Worm (Caenorhabditis elegans) whole organism, late embryonic: ENCODE measurements around the gene F59D6.1.

Source experiments
- C08G9.2 ChIP-seq: sonication (generic microtip); optimal IDR thresholded peaks from 2 replicates; lab custom pipeline; 2016; ENCODE audit warnings: mild to moderate bottlenecking, missing genetic modification characterization, moderate library complexity, missing compliant biosample characterization
- F13H6.1 ChIP-seq: sonication (generic microtip); optimal IDR thresholded peaks from 2 replicates; lab custom pipeline; 2016; ENCODE audit warnings: missing genetic modification characterization, missing compliant biosample characterization
- K02D7.2 ChIP-seq: sonication (generic microtip); optimal IDR thresholded peaks from 2 replicates; lab custom pipeline; 2017; ENCODE audit warnings: mild to moderate bottlenecking, missing genetic modification characterization, missing compliant biosample characterization
- K09A11.1 ChIP-seq: sonication (generic microtip); optimal IDR thresholded peaks from 2 replicates; lab custom pipeline; 2017; ENCODE audit warnings: antibody characterized with exemption, mild to moderate bottlenecking, missing genetic modification characterization, missing compliant biosample characterization; ENCODE audit not compliant: insufficient read depth
- Y22D7AL.16 ChIP-seq: sonication (generic microtip); optimal IDR thresholded peaks from 2 replicates; lab custom pipeline; 2016; ENCODE audit warnings: missing genetic modification characterization, missing compliant biosample characterization
- ahr-1 ChIP-seq: sonication (generic microtip); optimal IDR thresholded peaks from 2 replicates; lab custom pipeline; 2016; ENCODE audit warnings: missing genetic modification characterization, missing compliant biosample characterization
- ceh-19 ChIP-seq: fragments of 200-800 bp; sonication (Bioruptor generic); optimal IDR thresholded peaks from 2 replicates; lab custom pipeline; 2018; ENCODE audit warnings: mild to moderate bottlenecking, missing genetic modification characterization, missing compliant biosample characterization
- ceh-45 ChIP-seq: fragments of 200-800 bp; sonication (Bioruptor generic); IDR thresholded peaks from 2 replicates; pipeline ENCODE4 v1.3.6; 2022; ENCODE audit warnings: missing genetic modification reagents, missing genetic modification characterization, missing compliant biosample characterization
- ceh-48 ChIP-seq: sonication (generic microtip); optimal IDR thresholded peaks from 2 replicates; lab custom pipeline; 2016; ENCODE audit warnings: missing genetic modification characterization, inconsistent platforms, missing compliant biosample characterization
- ceh-6 ChIP-seq: fragments of 200-800 bp; sonication (Bioruptor generic); optimal IDR thresholded peaks from 2 replicates; lab custom pipeline; 2018; ENCODE audit warnings: mild to moderate bottlenecking, missing genetic modification characterization, missing compliant biosample characterization
- ceh-9 ChIP-seq: sonication (generic microtip); optimal IDR thresholded peaks from 2 replicates; lab custom pipeline; 2016; ENCODE audit warnings: mild to moderate bottlenecking, missing genetic modification characterization, inconsistent platforms, missing compliant biosample characterization
- dmd-4 ChIP-seq: sonication (generic microtip); optimal IDR thresholded peaks from 2 replicates; lab custom pipeline; 2016; ENCODE audit warnings: borderline replicate concordance, missing genetic modification characterization, missing compliant biosample characterization
- elt-2 ChIP-seq: sonication (generic microtip); optimal IDR thresholded peaks from 2 replicates; lab custom pipeline; 2016; ENCODE audit warnings: missing genetic modification reagents, missing genetic modification characterization, missing compliant biosample characterization
- elt-4 ChIP-seq: sonication (generic microtip); optimal IDR thresholded peaks from 2 replicates; lab custom pipeline; 2016; ENCODE audit warnings: missing genetic modification characterization, missing compliant biosample characterization
- eyg-1 ChIP-seq: sonication (generic microtip); optimal IDR thresholded peaks from 2 replicates; lab custom pipeline; 2016; ENCODE audit warnings: missing genotype, missing genetic modification characterization, missing compliant biosample characterization
- fkh-10 ChIP-seq: fragments of 150-350 bp; optimal IDR thresholded peaks from 2 replicates; lab custom pipeline; 2014; ENCODE audit warnings: missing biosample characterization, missing genetic modification reagents, missing genetic modification characterization
- fkh-6 ChIP-seq: sonication (generic microtip); optimal IDR thresholded peaks from 2 replicates; lab custom pipeline; 2016; ENCODE audit warnings: missing genetic modification characterization, missing compliant biosample characterization
- hlh-15 ChIP-seq: sonication (generic microtip); optimal IDR thresholded peaks from 2 replicates; lab custom pipeline; 2016; ENCODE audit warnings: missing genetic modification characterization, missing compliant biosample characterization
- lin-11 ChIP-seq: fragments of 200-800 bp; sonication (Bioruptor generic); optimal IDR thresholded peaks from 2 replicates; lab custom pipeline; 2018; ENCODE audit warnings: mild to moderate bottlenecking, missing genetic modification characterization, missing compliant biosample characterization
- madf-2 ChIP-seq: sonication (generic microtip); optimal IDR thresholded peaks from 2 replicates; lab custom pipeline; 2017; ENCODE audit warnings: missing genetic modification characterization, missing compliant biosample characterization
- mec-3 ChIP-seq: sonication (generic microtip); optimal IDR thresholded peaks from 2 replicates; lab custom pipeline; 2016; ENCODE audit warnings: borderline replicate concordance, missing genetic modification characterization, missing compliant biosample characterization
- nfya-1 ChIP-seq: sonication (generic microtip); optimal IDR thresholded peaks from 2 replicates; lab custom pipeline; 2017; ENCODE audit warnings: missing genetic modification characterization, mild to moderate bottlenecking, missing compliant biosample characterization, antibody characterized with exemption, moderate library complexity
- nhr-232 ChIP-seq: sonication (generic microtip); optimal IDR thresholded peaks from 2 replicates; lab custom pipeline; 2016; ENCODE audit warnings: missing genetic modification characterization, missing compliant biosample characterization
- npax-4 ChIP-seq: sonication (generic microtip); optimal IDR thresholded peaks from 2 replicates; lab custom pipeline; 2016; ENCODE audit warnings: missing genetic modification characterization, missing compliant biosample characterization
- pag-3 ChIP-seq: sonication (generic microtip); optimal IDR thresholded peaks from 2 replicates; lab custom pipeline; 2016; ENCODE audit warnings: missing compliant biosample characterization, missing genetic modification characterization, borderline replicate concordance
- pha-4 ChIP-seq: fragments of 150-350 bp; optimal IDR thresholded peaks from 2 replicates; lab custom pipeline; 2018; ENCODE audit warnings: missing biosample characterization, missing genetic modification reagents, missing genetic modification characterization
- pros-1 ChIP-seq: fragments of 150-350 bp; optimal IDR thresholded peaks from 2 replicates; lab custom pipeline; 2014; ENCODE audit warnings: missing biosample characterization, missing genetic modification reagents, missing genetic modification characterization
- ref-2 ChIP-seq: sonication (generic microtip); optimal IDR thresholded peaks from 2 replicates; lab custom pipeline; 2016; ENCODE audit warnings: missing genetic modification characterization, missing compliant biosample characterization
- rnt-1 ChIP-seq: sonication (generic microtip); optimal IDR thresholded peaks from 2 replicates; lab custom pipeline; 2016; ENCODE audit warnings: missing genetic modification characterization, missing compliant biosample characterization
- sdc-2 ChIP-seq: sonication (generic microtip); optimal IDR thresholded peaks from 2 replicates; lab custom pipeline; 2016; ENCODE audit warnings: missing genotype, missing genetic modification characterization, missing compliant biosample characterization
- sox-4 ChIP-seq: sonication (generic microtip); optimal IDR thresholded peaks from 2 replicates; lab custom pipeline; 2017; ENCODE audit warnings: mild to moderate bottlenecking, missing genetic modification characterization, inconsistent platforms, missing compliant biosample characterization
- tbx-2 ChIP-seq: sonication (generic microtip); optimal IDR thresholded peaks from 2 replicates; lab custom pipeline; 2016; ENCODE audit warnings: missing genetic modification characterization, missing compliant biosample characterization
- tbx-7 ChIP-seq: sonication (generic microtip); optimal IDR thresholded peaks from 2 replicates; lab custom pipeline; 2016; ENCODE audit warnings: missing genotype, missing genetic modification characterization, missing compliant biosample characterization
- unc-86 ChIP-seq: sonication (generic microtip); optimal IDR thresholded peaks from 2 replicates; lab custom pipeline; 2016; ENCODE audit warnings: missing genetic modification characterization, missing compliant biosample characterization
- zip-5 ChIP-seq: sonication (generic microtip); optimal IDR thresholded peaks from 2 replicates; lab custom pipeline; 2016; ENCODE audit warnings: missing genetic modification characterization, missing compliant biosample characterization
- ztf-16 ChIP-seq: sonication (generic microtip); optimal IDR thresholded peaks from 2 replicates; lab custom pipeline; 2017; ENCODE audit warnings: missing genetic modification characterization, missing compliant biosample characterization

F59D6.1 gene

DNA sequence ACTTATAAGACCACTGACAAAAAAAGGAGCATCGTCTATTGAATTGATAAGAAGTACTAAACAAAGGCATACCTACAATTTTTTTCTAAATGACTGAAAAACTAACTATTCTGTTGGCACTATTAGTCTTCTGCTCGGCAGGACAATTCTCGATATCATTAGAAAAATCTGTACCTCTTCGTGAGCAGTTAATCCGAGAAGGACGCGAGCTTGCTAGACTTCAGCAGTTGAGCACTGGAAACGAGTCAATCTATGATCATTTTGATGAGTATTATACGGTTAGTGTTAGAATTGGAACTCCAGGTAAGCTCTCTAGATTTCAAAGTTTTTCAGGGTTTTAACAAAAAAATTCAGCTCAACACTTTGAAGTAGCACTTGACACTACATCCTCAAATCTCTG lies 16.7 kb upstream of the F59D6.1 start, which contains the start of gene asp-7:
Gene asp-7, plus strand, starts transcription at position 81 of the 400 bp plus-strand sequence.
- TF ChIP-seq lin-11 (tag; lab: Kevin White, UChicago) = no peak
- no peak for TF ChIP-seq madf-2 (tag; lab: Kevin White, UChicago)
- TF ChIP-seq pag-3 (tag; lab: Kevin White, UChicago) = no peak
- TF ChIP-seq nhr-232 (tag; lab: Kevin White, UChicago) = no peak
- no peak for TF ChIP-seq zip-5 (tag; lab: Kevin White, UChicago)
- no peak for TF ChIP-seq Y22D7AL.16
- no peak for TF ChIP-seq ceh-45 (GFP tag; lab: Robert Waterston, UW)

DNA sequence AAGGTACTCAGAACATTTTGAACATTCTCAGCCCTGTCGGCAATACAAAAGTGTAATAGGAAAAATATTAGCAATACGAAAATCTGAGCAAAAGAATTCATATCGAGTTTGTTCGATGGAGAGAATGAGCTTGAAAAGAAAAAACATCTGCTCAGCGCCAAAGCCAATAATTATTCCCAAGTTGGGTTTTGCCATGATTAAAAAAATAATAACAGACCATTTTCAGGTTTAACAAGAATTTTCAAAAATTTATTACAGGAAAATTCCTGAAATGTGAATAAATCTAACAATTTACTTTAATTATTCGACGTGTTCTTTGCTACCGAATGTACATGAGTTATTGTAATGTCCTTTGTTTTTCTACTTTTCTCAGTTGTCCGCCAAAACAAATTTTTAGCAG lies 12.6 kb upstream of the F59D6.1 start, which contains the start of gene irld-38:
Gene irld-38, minus strand, starts transcription at position 101 of the 400 bp plus-strand sequence.
- TF ChIP-seq K02D7.2 (tag; lab: Kevin White, UChicago) (no peak), tbx-2 (no peak), tbx-7 (tag; lab: Kevin White, UChicago) (no peak), ahr-1 (tag; lab: Kevin White, UChicago) (no peak), F13H6.1 (tag; lab: Kevin White, UChicago) (no peak), sdc-2 (tag; lab: Kevin White, UChicago) (no peak), C08G9.2 (tag; lab: Kevin White, UChicago) (no peak), ceh-9 (tag; lab: Kevin White, UChicago) (no peak), ref-2 (tag; lab: Kevin White, UChicago) (no peak)

ce11 chrV:3034236-3034635 lies 10.7 kb upstream of the F59D6.1 start, which contains the start of gene srw-8:
srw-8 (minus strand) TSS chrV:3034336.
- TF ChIP-seq K09A11.1 (no peak), rnt-1 (tag; lab: Kevin White, UChicago) (no peak), nfya-1 (tag; lab: Kevin White, UChicago) (no peak), fkh-10 (GFP tag; lab: Kevin White, UChicago) (no peak), elt-2 (tag; lab: Kevin White, UChicago) (no peak), mec-3 (tag; lab: Kevin White, UChicago) (no peak), sox-4 (tag; lab: Kevin White, UChicago) (no peak), unc-86 (tag; lab: Kevin White, UChicago) (no peak), pros-1 (tag; lab: Kevin White, UChicago) (no peak)
- TF ChIP-seq, all 69 proteins: peak for 0

DNA sequence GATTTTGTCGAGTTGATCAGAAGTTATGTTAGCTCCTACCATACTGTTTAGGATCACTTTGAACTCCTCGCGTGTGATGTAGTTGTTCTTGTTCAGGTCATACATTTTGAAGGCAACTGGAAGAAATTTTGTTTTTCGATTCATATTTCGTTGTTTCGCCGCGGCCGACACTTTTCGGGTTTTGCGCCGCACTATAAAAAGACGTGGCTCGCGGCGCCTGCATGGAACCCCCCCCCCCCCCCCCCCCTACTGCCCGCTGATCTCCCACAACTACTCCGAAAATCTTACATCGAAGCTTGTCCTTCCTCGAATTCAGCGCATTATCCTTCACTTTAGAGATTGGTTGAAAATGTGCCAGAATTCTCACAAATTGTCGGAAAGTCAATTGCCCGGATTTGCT lies 6.9 kb upstream of the F59D6.1 start:
- TF ChIP-seq npax-4 (tag; lab: Kevin White, UChicago) (no peak), dmd-4 (tag; lab: Kevin White, UChicago) (no peak), elt-4 (no peak), Y22D7AL.16 (no peak), ref-2 (tag; lab: Kevin White, UChicago) (no peak), ceh-6 (no peak), sox-4 (tag; lab: Kevin White, UChicago) (no peak), fkh-10 (GFP tag; lab: Kevin White, UChicago) (no peak), pha-4 (tag; lab: Kevin White, UChicago) (no peak), ztf-16 (tag; lab: Kevin White, UChicago) (no peak), fkh-6 (tag; lab: Kevin White, UChicago) (no peak), eyg-1 (no peak), unc-86 (tag; lab: Kevin White, UChicago) (no peak), ceh-19 (GFP tag; lab: Kevin White, UChicago) (no peak), nhr-232 (tag; lab: Kevin White, UChicago) (no peak), zip-5 (tag; lab: Kevin White, UChicago) (no peak), hlh-15 (tag; lab: Kevin White, UChicago) (no peak), ceh-48 (tag; lab: Kevin White, UChicago) (no peak), K02D7.2 (tag; lab: Kevin White, UChicago) (no peak)
